Worm (Caenorhabditis elegans): ENCODE results near the gene dhs-26.

DNA sequence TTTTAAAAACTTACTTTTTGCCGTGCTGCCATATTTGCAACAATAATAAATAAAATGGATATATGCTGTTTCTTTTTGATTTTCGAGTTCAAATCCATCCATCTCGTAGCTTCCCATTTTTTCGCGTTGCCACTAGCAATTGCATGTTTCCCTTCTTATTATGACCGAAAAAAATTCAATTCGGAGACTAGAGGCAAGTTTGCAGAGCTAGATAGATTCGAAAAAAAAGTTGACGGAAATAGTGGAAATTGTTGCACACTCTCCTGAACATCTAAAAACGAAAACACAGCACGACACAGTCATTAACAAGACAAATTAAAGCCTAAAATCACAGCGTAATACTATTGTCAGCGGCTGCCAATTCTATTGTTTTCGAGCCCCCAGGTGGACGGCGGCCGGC is 36.1 kb downstream of the dhs-26 start, which contains the start of gene F11D5.6:
- TF ChIP-seq unc-39 (tag; optimal IDR thresholded peaks at IDR 0.05), result no peak
- TF ChIP-seq mep-1 (tag; optimal IDR thresholded peaks at IDR 0.05), result no peak
- no peak for TF ChIP-seq unc-62 (GFP tag; optimal IDR thresholded peaks at IDR 0.05)
- no peak for TF ChIP-seq lsy-2 (tag; optimal IDR thresholded peaks at IDR 0.05)
- no peak for TF ChIP-seq elt-1 (tag; optimal IDR thresholded peaks at IDR 0.05; ENCODE audit: borderline replicate concordance, insufficient read depth)
- TF ChIP-seq nhr-12 (tag; optimal IDR thresholded peaks at IDR 0.05), result no peak

Data from whole organism, mixed stage, embryonic.